Fruit fly (Drosophila melanogaster) whole organism, pupa: Measurements from ENCODE around the gene Syt12.

Experiments
- CG13204 ChIP-seq: fragments of 200-800 bp; sonication (Bioruptor generic); optimal IDR thresholded peaks from 2 replicates; lab custom pipeline; 2018; ENCODE audit warnings: missing biosample characterization, mild to moderate bottlenecking, missing genetic modification characterization, moderate library complexity
- rn ChIP-seq: fragments of 200-800 bp; sonication (Bioruptor generic); IDR thresholded peaks from 2 replicates; pipeline ENCODE4 v1.3.6; 2022; ENCODE audit warnings: missing biosample characterization, missing genetic modification characterization

dm6 chrX:13315463-13315817 is 43.6 kb upstream of the Syt12 start:
- TF ChIP-seq CG13204 (GFP tag; lab: Kevin White, UChicago): no peak
- TF ChIP-seq rn (GFP tag; lab: Robert Waterston, UW): no peak
